Worm (Caenorhabditis elegans) whole organism, L4/young adult: ENCODE results near the gene F02E8.4.

ENCODE experiments used
- W03F9.2 ChIP-seq: fragments of 150-350 bp; optimal IDR thresholded peaks from 2 replicates; lab custom pipeline; 2014; ENCODE audit warnings: missing biosample characterization, missing genetic modification characterization
- dao-5 ChIP-seq: sonication (generic microtip); optimal IDR thresholded peaks from 2 replicates; lab custom pipeline; 2016; ENCODE audit warnings: missing genotype, missing genetic modification characterization, moderate library complexity, missing compliant biosample characterization
- him-1 ChIP-seq: sonication (generic microtip); optimal IDR thresholded peaks from 2 replicates; lab custom pipeline; 2016; ENCODE audit warnings: missing genotype, missing genetic modification reagents, missing genetic modification characterization, missing compliant biosample characterization

DNA sequence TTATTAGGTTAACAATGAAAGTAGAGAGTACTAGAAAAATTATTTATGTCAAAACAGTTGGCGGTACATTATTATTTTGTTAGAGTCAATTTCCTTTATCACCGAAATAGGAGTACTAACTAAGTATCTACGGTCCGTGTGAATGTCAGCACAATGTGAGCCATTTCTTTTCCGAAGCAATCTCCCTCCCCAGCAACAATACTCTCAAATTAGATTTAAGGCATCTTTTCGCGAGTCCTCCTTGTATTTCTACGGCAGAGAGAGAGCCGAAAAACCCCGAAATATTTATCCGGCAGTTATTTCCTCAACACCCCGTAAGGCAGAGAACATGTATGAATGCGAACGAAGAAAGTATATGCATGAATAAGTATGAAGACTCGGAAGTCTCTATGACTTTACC is 38.6 kb upstream of the F02E8.4 start:
- TF ChIP-seq dao-5 = no peak
- TF ChIP-seq W03F9.2 (tag; lab: Kevin White, UChicago) = no peak
- TF ChIP-seq him-1 (tag; lab: Kevin White, UChicago) = no peak
